Worm (Caenorhabditis elegans) whole organism, L2 larva: ENCODE measurements around the gene flp-9.

Experiments
- R02D3.7 ChIP-seq: fragments of 150-350 bp; optimal IDR thresholded peaks from 2 replicates; lab custom pipeline; 2014; ENCODE audit warnings: missing biosample characterization, missing genetic modification characterization
- Y55F3AM.14 ChIP-seq: fragments of 200-800 bp; sonication (Bioruptor generic); optimal IDR thresholded peaks from 2 replicates; lab custom pipeline; 2018; ENCODE audit warnings: mild to moderate bottlenecking, missing genetic modification characterization, missing compliant biosample characterization
- ZK546.5 ChIP-seq: sonication (generic microtip); optimal IDR thresholded peaks from 2 replicates; lab custom pipeline; 2017; ENCODE audit warnings: missing biosample characterization, missing genetic modification characterization
- alr-1 ChIP-seq: fragments of 150-350 bp; optimal IDR thresholded peaks from 2 replicates; lab custom pipeline; 2014; ENCODE audit warnings: missing biosample characterization, missing genetic modification characterization
- aly-2 ChIP-seq: fragments of 150-350 bp; optimal IDR thresholded peaks from 2 replicates; lab custom pipeline; 2014; ENCODE audit warnings: missing biosample characterization, missing genetic modification characterization
- ama-1 ChIP-seq: fragments of 150-350 bp; optimal IDR thresholded peaks from 2 replicates; lab custom pipeline; 2018; ENCODE audit warnings: inconsistent platforms
- blmp-1 ChIP-seq: sonication (generic microtip); optimal IDR thresholded peaks from 2 replicates; lab custom pipeline; 2017; ENCODE audit warnings: missing genetic modification characterization, mild to moderate bottlenecking, missing compliant biosample characterization, antibody characterized with exemption, moderate library complexity; ENCODE audit not compliant: insufficient read depth
- ceh-16 ChIP-seq: fragments of 150-350 bp; optimal IDR thresholded peaks from 2 replicates; lab custom pipeline; 2014; ENCODE audit warnings: missing biosample characterization, missing genetic modification characterization
- ceh-82 ChIP-seq: fragments of 150-350 bp; optimal IDR thresholded peaks from 2 replicates; lab custom pipeline; 2014; ENCODE audit warnings: missing biosample characterization, missing genetic modification characterization
- egl-27 ChIP-seq: sonication (generic microtip); optimal IDR thresholded peaks from 3 replicates; lab custom pipeline; 2017; ENCODE audit warnings: missing biosample characterization, missing genetic modification reagents, missing genetic modification characterization
- elt-1 ChIP-seq: fragments of 150-350 bp; optimal IDR thresholded peaks from 2 replicates; lab custom pipeline; 2014; ENCODE audit warnings: missing biosample characterization, missing genetic modification characterization
- fos-1 ChIP-seq: fragments of 150-350 bp; optimal IDR thresholded peaks from 2 replicates; lab custom pipeline; 2014; ENCODE audit warnings: missing biosample characterization, missing genetic modification characterization
- gmeb-1 ChIP-seq: fragments of 150-350 bp; optimal IDR thresholded peaks from 2 replicates; lab custom pipeline; 2014; ENCODE audit warnings: missing biosample characterization, missing genetic modification characterization
- lin-11 ChIP-seq: fragments of 150-350 bp; sonication (generic microtip); optimal IDR thresholded peaks from 2 replicates; lab custom pipeline; 2014; ENCODE audit warnings: missing biosample characterization, missing genetic modification characterization, inconsistent platforms, mixed read lengths
- lin-13 ChIP-seq: fragments of 150-350 bp; optimal IDR thresholded peaks from 2 replicates; lab custom pipeline; 2014; ENCODE audit warnings: missing biosample characterization, missing genetic modification reagents, missing genetic modification characterization
- lsy-2 ChIP-seq, 2 experiments: fragments of 150-350 bp in 1 of 2; sonication (generic microtip) in 1 of 2; optimal IDR thresholded peaks; 2 replicates each; lab custom pipeline; 2014 to 2017; ENCODE audit warnings: missing biosample characterization in 2 of 2, missing genetic modification characterization in 2 of 2
- mab-5 ChIP-seq: fragments of 150-350 bp; optimal IDR thresholded peaks from 2 replicates; lab custom pipeline; 2014; ENCODE audit warnings: missing biosample characterization, missing genetic modification characterization
- mbf-1 ChIP-seq: sonication (generic microtip); optimal IDR thresholded peaks from 2 replicates; lab custom pipeline; 2017; ENCODE audit warnings: missing biosample characterization, missing genetic modification characterization
- mdl-1 ChIP-seq, 2 experiments: fragments of 150-350 bp in 1 of 2; sonication (generic microtip) in 1 of 2; optimal IDR thresholded peaks; 2 replicates each; lab custom pipeline; 2017; ENCODE audit warnings: missing biosample characterization in 2 of 2, missing genetic modification characterization in 2 of 2
- nhr-10 ChIP-seq: sonication (generic microtip); optimal IDR thresholded peaks from 2 replicates; lab custom pipeline; 2017; ENCODE audit warnings: missing biosample characterization, missing genetic modification characterization
- nhr-12 ChIP-seq: fragments of 150-350 bp; optimal IDR thresholded peaks from 2 replicates; lab custom pipeline; 2014; ENCODE audit warnings: missing biosample characterization, missing genetic modification characterization
- nhr-129 ChIP-seq: fragments of 150-350 bp; optimal IDR thresholded peaks from 2 replicates; lab custom pipeline; 2014; ENCODE audit warnings: missing biosample characterization, missing genetic modification characterization
- nhr-25 ChIP-seq: fragments of 150-350 bp; sonication (generic microtip); optimal IDR thresholded peaks from 3 replicates; lab custom pipeline; 2014; ENCODE audit warnings: missing biosample characterization, missing genetic modification characterization
- nhr-6 ChIP-seq: fragments of 150-350 bp; optimal IDR thresholded peaks from 2 replicates; lab custom pipeline; 2014; ENCODE audit warnings: missing biosample characterization, missing genetic modification characterization
- skn-1 ChIP-seq: sonication (generic microtip); optimal IDR thresholded peaks from 2 replicates; lab custom pipeline; 2017; ENCODE audit warnings: missing biosample characterization, missing genetic modification characterization
- sma-3 ChIP-seq: sonication (generic microtip); optimal IDR thresholded peaks from 2 replicates; lab custom pipeline; 2016; ENCODE audit warnings: missing genetic modification reagents, missing genetic modification characterization, missing compliant biosample characterization
- sma-9 ChIP-seq, 2 experiments: fragments of 150-350 bp in 1 of 2; sonication (generic microtip) in 1 of 2; optimal IDR thresholded peaks; 2 replicates each; lab custom pipeline; 2014 to 2016; ENCODE audit warnings: missing genetic modification characterization in 2 of 2, mild to moderate bottlenecking in 1 of 2, missing biosample characterization in 1 of 2, missing compliant biosample characterization in 1 of 2, missing genetic modification reagents in 1 of 2, moderate library complexity in 1 of 2
- snpc-4 ChIP-seq: fragments of 150-350 bp; optimal IDR thresholded peaks from 2 replicates; lab custom pipeline; 2014; ENCODE audit warnings: missing biosample characterization, missing genetic modification characterization
- unc-39 ChIP-seq: fragments of 150-350 bp; optimal IDR thresholded peaks from 2 replicates; lab custom pipeline; 2014; ENCODE audit warnings: missing biosample characterization, missing genetic modification characterization
- unc-62 ChIP-seq: fragments of 150-350 bp; optimal IDR thresholded peaks from 2 replicates; lab custom pipeline; 2014; ENCODE audit warnings: missing biosample characterization, missing genetic modification reagents, missing genetic modification characterization
- ztf-1 ChIP-seq: fragments of 200-800 bp; sonication (Bioruptor generic); conservative IDR thresholded peaks from 2 replicates; pipeline ENCODE4 v1.3.6; 2022; ENCODE audit warnings: missing genetic modification characterization, missing compliant biosample characterization

The flp-9 gene

ce11 chrIV:12757470-12757869 lies at the start of gene flp-9:
Gene flp-9, minus strand, starts transcription at chrIV:12757570.
- TF ChIP-seq fos-1 (no peak), alr-1 (tag; lab: Kevin White, UChicago) (no peak), ceh-16 (tag; lab: Kevin White, UChicago) (no peak), ZK546.5 (tag; lab: Kevin White, UChicago) (no peak), mab-5 (no peak), blmp-1 (tag; lab: Kevin White, UChicago) (no peak), unc-39 (tag; lab: Kevin White, UChicago) (no peak), sma-3 (no peak), nhr-12 (tag; lab: Kevin White, UChicago) (no peak), egl-27 (no peak), aly-2 (no peak)

ce11 chrIV:12805595-12805994 lies 48.2 kb upstream of the flp-9 start, which contains the start of gene F07C6.4:
Gene F07C6.4, plus strand, starts transcription at chrIV:12805924.
- TF ChIP-seq egl-27 (no peak), nhr-129 (no peak), alr-1 (tag; lab: Kevin White, UChicago) (no peak), R02D3.7 (no peak), ama-1 (lab: Kevin White, UChicago) (no peak), gmeb-1 (no peak), ZK546.5 (tag; lab: Kevin White, UChicago) (no peak), Y55F3AM.14 (GFP tag; lab: Kevin White, UChicago) (no peak), sma-9 (GFP tag; optimal IDR thresholded peaks at IDR 0.05; lab: Kevin White, UChicago) (no peak), sma-9 (tag; optimal IDR thresholded peaks at IDR 0.05; lab: Kevin White, UChicago) (no peak), lin-11 (no peak), nhr-25 (tag; lab: Kevin White, UChicago) (no peak), nhr-10 (tag; lab: Kevin White, UChicago) (no peak), elt-1 (no peak), lsy-2 (tag; optimal IDR thresholded peaks at IDR 0.05; lab: Kevin White, UChicago) (no peak), aly-2 (no peak), mdl-1 (tag; optimal IDR thresholded peaks at IDR 0.05; lab: Kevin White, UChicago) (no peak)

- TF ChIP-seq ZK546.5 (tag; lab: Kevin White, UChicago) (no peak), lsy-2 (tag; optimal IDR thresholded peaks at IDR 0.05; lab: Kevin White, UChicago) (no peak), R02D3.7 (no peak), unc-39 (tag; lab: Kevin White, UChicago) (no peak), mdl-1 (tag; optimal IDR thresholded peaks at IDR 0.05; lab: Kevin White, UChicago) (no peak), blmp-1 (tag; lab: Kevin White, UChicago) (no peak), skn-1 (tag; lab: Kevin White, UChicago) (no peak), ceh-16 (tag; lab: Kevin White, UChicago) (no peak)
Measured at ce11 chrIV:12796811-12797210, 39.4 kb upstream of the flp-9 start.

ce11 chrIV:12795371-12795936 lies 38.1 kb upstream of the flp-9 start:
- TF ChIP-seq lin-13 (no peak), snpc-4 (tag; lab: Kevin White, UChicago) (peak; percentile 78)

- TF ChIP-seq fos-1 = peak; percentile 81
- no peak for TF ChIP-seq mbf-1 (tag; lab: Kevin White, UChicago)
Measured at ce11 chrIV:12793621-12794020, 36.3 kb upstream of the flp-9 start, which contains the start of gene pin-2. Gene pin-2, plus strand, starts transcription at chrIV:12793847.

ce11 chrIV:12792494-12792893 lies 35.1 kb upstream of the flp-9 start, which contains the start of gene F07C6.6:
Gene F07C6.6, plus strand, starts transcription at chrIV:12792794.
- TF ChIP-seq ztf-1 (no peak), gmeb-1 (no peak), unc-62 (GFP tag; lab: Kevin White, UChicago) (no peak), lin-11 (no peak), sma-3 (no peak), ceh-82 (no peak), nhr-12 (tag; lab: Kevin White, UChicago) (no peak), lin-13 (no peak), snpc-4 (tag; lab: Kevin White, UChicago) (no peak), nhr-6 (tag; lab: Kevin White, UChicago) (no peak), ama-1 (lab: Kevin White, UChicago) (no peak), egl-27 (no peak), mab-5 (no peak)
